Fruit fly (Drosophila melanogaster) whole organism, prepupa: ENCODE results near the gene bi.

ENCODE experiments used
- Blimp-1 ChIP-seq: fragments of 200-800 bp; sonication (Bioruptor generic); optimal IDR thresholded peaks from 3 replicates; lab custom pipeline; 2017; ENCODE audit warnings: missing biosample characterization, missing genetic modification characterization, mild to moderate bottlenecking, moderate library complexity, missing genetic modification reagents
- CG10631 ChIP-seq: fragments of 200-800 bp; sonication (Bioruptor generic); optimal IDR thresholded peaks from 2 replicates; lab custom pipeline; 2016; ENCODE audit warnings: missing biosample characterization, missing genetic modification characterization
- CG10669 ChIP-seq: fragments of 200-800 bp; sonication (Bioruptor generic); optimal IDR thresholded peaks from 3 replicates; lab custom pipeline; 2018; ENCODE audit warnings: missing biosample characterization, mild to moderate bottlenecking, missing genetic modification characterization, moderate library complexity
- CG11294 ChIP-seq: fragments of 200-800 bp; sonication (Bioruptor generic); IDR thresholded peaks from 2 replicates; pipeline ENCODE4 v1.3.6; 2022; ENCODE audit warnings: missing biosample characterization, missing genetic modification characterization
- CG11762 ChIP-seq: fragments of 200-800 bp; sonication (Bioruptor generic); optimal IDR thresholded peaks from 3 replicates; lab custom pipeline; 2016; ENCODE audit warnings: missing biosample characterization, missing genetic modification characterization; ENCODE audit not compliant: insufficient read depth
- CG11902 ChIP-seq: fragments of 200-800 bp; sonication (Bioruptor generic); optimal IDR thresholded peaks from 3 replicates; lab custom pipeline; 2016; ENCODE audit warnings: missing biosample characterization, missing genetic modification characterization
- CG1621 ChIP-seq: fragments of 200-800 bp; sonication (Bioruptor generic); optimal IDR thresholded peaks from 3 replicates; lab custom pipeline; 2018; ENCODE audit warnings: missing biosample characterization, mild to moderate bottlenecking, missing genetic modification characterization
- CG16779 ChIP-seq: fragments of 200-800 bp; sonication (Bioruptor generic); optimal IDR thresholded peaks from 3 replicates; lab custom pipeline; 2017; ENCODE audit warnings: missing biosample characterization, mild to moderate bottlenecking, missing genetic modification characterization
- CG3032 ChIP-seq: fragments of 200-800 bp; optimal IDR thresholded peaks from 2 replicates; lab custom pipeline; 2019; ENCODE audit warnings: missing biosample characterization, mild to moderate bottlenecking, missing genetic modification characterization, moderate library complexity
- CG31627 ChIP-seq: fragments of 200-800 bp; sonication (Bioruptor generic); optimal IDR thresholded peaks from 3 replicates; lab custom pipeline; 2016; ENCODE audit warnings: missing biosample characterization, missing genetic modification characterization
- CG32006 ChIP-seq: fragments of 200-800 bp; sonication (Bioruptor generic); optimal IDR thresholded peaks from 3 replicates; lab custom pipeline; 2017; ENCODE audit warnings: missing biosample characterization, mild to moderate bottlenecking, missing genetic modification characterization
- CG34406 ChIP-seq: fragments of 200-800 bp; sonication (Bioruptor generic); optimal IDR thresholded peaks from 3 replicates; lab custom pipeline; 2016; ENCODE audit warnings: missing biosample characterization, missing genetic modification characterization
- CG3919 ChIP-seq: fragments of 200-800 bp; sonication (Bioruptor generic); optimal IDR thresholded peaks from 3 replicates; lab custom pipeline; 2016; ENCODE audit warnings: missing biosample characterization, missing genetic modification characterization
- CG4318 ChIP-seq: fragments of 200-800 bp; sonication (Bioruptor generic); optimal IDR thresholded peaks from 3 replicates; lab custom pipeline; 2017; ENCODE audit warnings: missing biosample characterization, mild to moderate bottlenecking, missing genetic modification characterization
- CG6276 ChIP-seq: fragments of 200-800 bp; sonication (Bioruptor generic); optimal IDR thresholded peaks from 2 replicates; lab custom pipeline; 2017; ENCODE audit warnings: missing biosample characterization, mild to moderate bottlenecking, missing genetic modification characterization
- CG6792 ChIP-seq: fragments of 200-800 bp; sonication (Bioruptor generic); optimal IDR thresholded peaks from 3 replicates; lab custom pipeline; 2016; ENCODE audit warnings: missing biosample characterization, missing genetic modification characterization
- CG6808 ChIP-seq: fragments of 200-800 bp; sonication (Bioruptor generic); optimal IDR thresholded peaks from 3 replicates; lab custom pipeline; 2017; ENCODE audit warnings: missing biosample characterization, missing genetic modification characterization, mild to moderate bottlenecking, moderate library complexity, missing genetic modification reagents
- CG6854 ChIP-seq: fragments of 200-800 bp; sonication (Bioruptor generic); optimal IDR thresholded peaks from 2 replicates; lab custom pipeline; 2017; ENCODE audit warnings: missing biosample characterization, mild to moderate bottlenecking, missing genetic modification characterization
- CG7368 ChIP-seq: fragments of 200-800 bp; sonication (Bioruptor generic); optimal IDR thresholded peaks from 3 replicates; lab custom pipeline; 2016; ENCODE audit warnings: missing biosample characterization, missing genetic modification characterization
- CG8119 ChIP-seq: fragments of 200-800 bp; sonication (Bioruptor generic); IDR thresholded peaks from 3 replicates; pipeline ENCODE4 v1.3.6; 2022; ENCODE audit warnings: missing biosample characterization, missing genetic modification characterization
- CG8319 ChIP-seq: fragments of 200-800 bp; sonication (Bioruptor generic); optimal IDR thresholded peaks from 3 replicates; lab custom pipeline; 2016; ENCODE audit warnings: missing biosample characterization, missing genetic modification characterization
- CG8632 ChIP-seq: fragments of 200-800 bp; sonication (Bioruptor generic); optimal IDR thresholded peaks from 3 replicates; lab custom pipeline; 2016; ENCODE audit warnings: missing biosample characterization, missing genetic modification characterization
- CG9139 ChIP-seq: fragments of 200-800 bp; sonication (Bioruptor generic); optimal IDR thresholded peaks from 3 replicates; lab custom pipeline; 2017; ENCODE audit warnings: missing biosample characterization, mild to moderate bottlenecking, missing genetic modification characterization
- Eip75B ChIP-seq: fragments of 200-800 bp; sonication (Bioruptor generic); optimal IDR thresholded peaks from 3 replicates; lab custom pipeline; 2016; ENCODE audit warnings: missing biosample characterization, missing genetic modification characterization
- Eip93F ChIP-seq: fragments of 200-800 bp; sonication (Bioruptor generic); optimal IDR thresholded peaks from 2 replicates; lab custom pipeline; 2016; ENCODE audit warnings: missing biosample characterization, mild to moderate bottlenecking, missing genetic modification characterization
- Ets21C ChIP-seq: fragments of 200-800 bp; sonication (Bioruptor generic); optimal IDR thresholded peaks from 3 replicates; lab custom pipeline; 2016; ENCODE audit warnings: missing biosample characterization, missing genetic modification characterization
- Gug ChIP-seq: fragments of 200-800 bp; sonication (Bioruptor generic); IDR thresholded peaks from 2 replicates; pipeline ENCODE4 v1.3.6; 2022; ENCODE audit warnings: missing biosample characterization, missing genetic modification characterization
- Hr38 ChIP-seq: sonication (Bioruptor generic); optimal IDR thresholded peaks from 2 replicates; lab custom pipeline; 2016; ENCODE audit warnings: missing biosample characterization, missing genetic modification characterization
- Hr39 ChIP-seq: fragments of 200-800 bp; sonication (Bioruptor generic); optimal IDR thresholded peaks from 2 replicates; lab custom pipeline; 2016; ENCODE audit warnings: missing biosample characterization, missing genetic modification characterization
- Hr4 ChIP-seq: fragments of 200-800 bp; sonication (Bioruptor generic); optimal IDR thresholded peaks from 3 replicates; lab custom pipeline; 2016; ENCODE audit warnings: missing biosample characterization, missing genetic modification characterization
- Lpt ChIP-seq: fragments of 200-800 bp; sonication (Bioruptor generic); optimal IDR thresholded peaks from 3 replicates; lab custom pipeline; 2016; ENCODE audit warnings: missing biosample characterization, missing genetic modification characterization
- Met ChIP-seq: fragments of 200-800 bp; sonication (Bioruptor generic); optimal IDR thresholded peaks from 3 replicates; lab custom pipeline; 2016; ENCODE audit warnings: missing biosample characterization, missing genetic modification characterization
- OdsH ChIP-seq: fragments of 200-800 bp; sonication (Bioruptor generic); optimal IDR thresholded peaks from 3 replicates; lab custom pipeline; 2016; ENCODE audit warnings: missing biosample characterization, missing genetic modification characterization
- Smox ChIP-seq: fragments of 200-800 bp; sonication (Bioruptor generic); optimal IDR thresholded peaks from 3 replicates; lab custom pipeline; 2016; ENCODE audit warnings: missing biosample characterization, missing genetic modification characterization
- Sox102F ChIP-seq: fragments of 200-800 bp; sonication (Bioruptor generic); optimal IDR thresholded peaks from 2 replicates; lab custom pipeline; 2016; ENCODE audit warnings: missing biosample characterization, mild to moderate bottlenecking, missing genetic modification characterization
- Sox14 ChIP-seq: fragments of 200-800 bp; sonication (Bioruptor generic); optimal IDR thresholded peaks from 3 replicates; lab custom pipeline; 2016; ENCODE audit warnings: missing biosample characterization, missing genetic modification characterization
- Sox15 ChIP-seq: fragments of 200-800 bp; sonication (Bioruptor generic); optimal IDR thresholded peaks from 3 replicates; lab custom pipeline; 2016; ENCODE audit warnings: missing biosample characterization, missing genetic modification characterization
- achi ChIP-seq: fragments of 200-800 bp; sonication (Bioruptor generic); optimal IDR thresholded peaks from 3 replicates; lab custom pipeline; 2016; ENCODE audit warnings: missing biosample characterization, missing genetic modification characterization
- acj6 ChIP-seq: fragments of 200-800 bp; sonication (Bioruptor generic); optimal IDR thresholded peaks from 3 replicates; lab custom pipeline; 2016; ENCODE audit warnings: missing biosample characterization, missing genetic modification characterization
- cyc ChIP-seq: fragments of 200-800 bp; sonication (Bioruptor generic); optimal IDR thresholded peaks from 3 replicates; lab custom pipeline; 2016; ENCODE audit warnings: missing biosample characterization, missing genetic modification characterization
- dac ChIP-seq: fragments of 200-800 bp; sonication (Bioruptor generic); optimal IDR thresholded peaks from 2 replicates; lab custom pipeline; 2017; ENCODE audit warnings: missing biosample characterization, mild to moderate bottlenecking, missing genetic modification characterization
- dsx ChIP-seq: fragments of 200-800 bp; optimal IDR thresholded peaks from 3 replicates; lab custom pipeline; 2019; ENCODE audit warnings: missing biosample characterization, mild to moderate bottlenecking, missing genetic modification characterization, moderate library complexity; ENCODE audit not compliant: poor library complexity, severe bottlenecking
- esn ChIP-seq: fragments of 200-800 bp; sonication (Bioruptor generic); optimal IDR thresholded peaks from 2 replicates; lab custom pipeline; 2016; ENCODE audit warnings: missing biosample characterization, mild to moderate bottlenecking, missing genetic modification characterization, moderate library complexity
- fd59A ChIP-seq: fragments of 200-800 bp; sonication (Bioruptor generic); optimal IDR thresholded peaks from 2 replicates; lab custom pipeline; 2017; ENCODE audit warnings: missing biosample characterization, mild to moderate bottlenecking, missing genetic modification characterization, missing genetic modification reagents
- fd85E ChIP-seq: fragments of 200-800 bp; sonication (Bioruptor generic); optimal IDR thresholded peaks from 3 replicates; lab custom pipeline; 2016; ENCODE audit warnings: missing biosample characterization, missing genetic modification characterization
- fkh ChIP-seq: fragments of 200-800 bp; sonication (Bioruptor generic); optimal IDR thresholded peaks from 3 replicates; lab custom pipeline; 2017; ENCODE audit warnings: missing biosample characterization, mild to moderate bottlenecking, missing genetic modification characterization, moderate library complexity
- net ChIP-seq: fragments of 200-800 bp; sonication (Bioruptor generic); optimal IDR thresholded peaks from 3 replicates; lab custom pipeline; 2016; ENCODE audit warnings: missing biosample characterization, missing genetic modification characterization
- pdm3 ChIP-seq: fragments of 200-800 bp; sonication (Bioruptor generic); optimal IDR thresholded peaks from 3 replicates; lab custom pipeline; 2016; ENCODE audit warnings: missing biosample characterization, missing genetic modification characterization
- spab ChIP-seq: fragments of 200-800 bp; sonication (Bioruptor generic); optimal IDR thresholded peaks from 2 replicates; lab custom pipeline; 2017; ENCODE audit warnings: missing biosample characterization, mild to moderate bottlenecking, missing genetic modification characterization, missing genetic modification reagents
- ss ChIP-seq, 2 experiments: fragments of 200-800 bp; sonication (Bioruptor generic); optimal IDR thresholded peaks; 2 replicates in 1 of 2; 3 replicates in 1 of 2; lab custom pipeline; 2017 to 2018; ENCODE audit warnings: mild to moderate bottlenecking in 2 of 2, missing biosample characterization in 2 of 2, missing genetic modification characterization in 2 of 2, moderate library complexity in 1 of 2
- svp ChIP-seq: fragments of 200-800 bp; sonication (Bioruptor generic); peaks from one replicate; lab custom pipeline; 2016; ENCODE audit warnings: missing biosample characterization, missing genetic modification characterization
- topi ChIP-seq: fragments of 200-800 bp; sonication (Bioruptor generic); optimal IDR thresholded peaks from 3 replicates; lab custom pipeline; 2016; ENCODE audit warnings: missing biosample characterization, missing genetic modification characterization
- vri ChIP-seq: fragments of 200-800 bp; sonication (Bioruptor generic); optimal IDR thresholded peaks from 3 replicates; lab custom pipeline; 2016; ENCODE audit warnings: missing biosample characterization, mild to moderate bottlenecking, missing genetic modification characterization

The bi gene

dm6 chrX:4446009-4446408 lies 33.4 kb downstream of the bi start:
- TF ChIP-seq topi (GFP tag; lab: Kevin White, UChicago), result peak; percentile 63
- peak; percentile 59 for TF ChIP-seq cyc (GFP tag; lab: Kevin White, UChicago)
- TF ChIP-seq Blimp-1, result no peak
- TF ChIP-seq CG8119, result no peak
- TF ChIP-seq fd59A (GFP tag; lab: Kevin White, UChicago), result no peak
- no peak for TF ChIP-seq CG3032 (tag; lab: Kevin White, UChicago)
- TF ChIP-seq CG10631, result no peak
- TF ChIP-seq vri (GFP tag; lab: Kevin White, UChicago), result no peak
- TF ChIP-seq CG3919 (GFP tag; lab: Kevin White, UChicago), result peak; percentile 8
- TF ChIP-seq CG11902 (GFP tag; lab: Kevin White, UChicago), result no peak
- 0 out of 2 replicates have a peak, but pooled peaks have one; percentile 17 for TF ChIP-seq CG11294
- no peak for TF ChIP-seq Hr4 (GFP tag; lab: Kevin White, UChicago)
- TF ChIP-seq CG1621 (tag; lab: Kevin White, UChicago), result no peak
- peak; percentile 55 for TF ChIP-seq Smox (GFP tag; lab: Kevin White, UChicago)
- TF ChIP-seq CG32006, result no peak
- peak; percentile 35 for TF ChIP-seq Ets21C (GFP tag; lab: Kevin White, UChicago)
- peak; percentile 19 for TF ChIP-seq Sox102F
- no peak for TF ChIP-seq fkh (GFP tag; lab: Kevin White, UChicago)
- no peak for TF ChIP-seq fd85E (GFP tag; lab: Kevin White, UChicago)
- TF ChIP-seq CG8632, result no peak
- TF ChIP-seq CG11762 (GFP tag; lab: Kevin White, UChicago), result no peak
- TF ChIP-seq CG6792, result peak; percentile 21
- no peak for TF ChIP-seq Sox15 (GFP tag; lab: Kevin White, UChicago)
- peak; percentile 56 for TF ChIP-seq esn (GFP tag; lab: Kevin White, UChicago)
- TF ChIP-seq Hr39 (GFP tag; lab: Kevin White, UChicago), result peak; percentile 62
- TF ChIP-seq CG16779 (tag; lab: Kevin White, UChicago), result no peak
- TF ChIP-seq OdsH (GFP tag; lab: Kevin White, UChicago), result peak; percentile 11
- no peak for TF ChIP-seq achi (GFP tag; lab: Kevin White, UChicago)
- no peak for TF ChIP-seq CG10669 (GFP tag; lab: Kevin White, UChicago)
- peak; percentile 90 for TF ChIP-seq svp (GFP tag; lab: Kevin White, UChicago)
- TF ChIP-seq Eip75B (GFP tag; lab: Kevin White, UChicago), result no peak
- TF ChIP-seq CG9139 (GFP tag; lab: Kevin White, UChicago), result no peak
- TF ChIP-seq ss (GFP tag; optimal IDR thresholded peaks at IDR 0.05; lab: Kevin White, UChicago), result no peak
- peak; percentile 28 for TF ChIP-seq Sox14
- TF ChIP-seq Hr38 (GFP tag; lab: Kevin White, UChicago), result no peak
- TF ChIP-seq CG6808 (GFP tag; lab: Kevin White, UChicago), result no peak
- no peak for TF ChIP-seq Eip93F
- TF ChIP-seq Met (GFP tag; lab: Kevin White, UChicago), result peak; percentile 55
- TF ChIP-seq CG34406 (GFP tag; lab: Kevin White, UChicago), result no peak
- peak; percentile 5 for TF ChIP-seq acj6 (GFP tag; lab: Kevin White, UChicago)
- peak; percentile 72 for TF ChIP-seq CG31627
- no peak for TF ChIP-seq CG4318 (GFP tag; lab: Kevin White, UChicago)
- no peak for TF ChIP-seq CG8319
- TF ChIP-seq dsx (GFP tag; lab: Kevin White, UChicago), result no peak
- no peak for TF ChIP-seq spab (GFP tag; lab: Kevin White, UChicago)
- no peak for TF ChIP-seq Lpt (GFP tag; lab: Kevin White, UChicago)
- TF ChIP-seq pdm3, result peak; percentile 8
- no peak for TF ChIP-seq dac
- TF ChIP-seq CG7368 (GFP tag; lab: Kevin White, UChicago), result no peak
- no peak for TF ChIP-seq net (GFP tag; lab: Kevin White, UChicago)
- no peak for TF ChIP-seq CG6276 (GFP tag; lab: Kevin White, UChicago)
- TF ChIP-seq CG6854 (GFP tag; lab: Kevin White, UChicago), result no peak
- TF ChIP-seq Gug (GFP tag; lab: Robert Waterston, UW), result no peak
